Worm (Caenorhabditis elegans): ENCODE measurements around the gene fbxb-59.
A peak's percentile ranks its signal among the peaks of the same experiment; 100 is the strongest.

Gene fbxb-59

DNA sequence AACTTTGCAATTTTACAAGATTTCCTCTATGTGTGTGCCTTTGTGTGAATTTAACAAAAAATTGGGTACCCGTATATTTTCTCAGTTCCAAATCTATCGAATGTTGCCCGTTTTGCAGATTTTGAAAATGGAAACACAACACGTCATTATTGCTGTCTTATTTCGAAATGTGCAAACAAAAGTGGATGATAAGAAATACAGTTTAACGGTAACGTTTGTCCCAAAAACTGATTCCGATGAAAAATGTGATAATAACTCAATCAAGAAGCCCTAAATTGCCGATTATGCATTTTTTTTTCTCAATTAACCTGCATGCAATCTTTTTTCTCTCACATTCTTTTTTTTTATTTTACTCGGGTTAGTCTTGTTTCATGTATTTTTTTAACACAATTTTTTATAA lies 19.3 kb upstream of the fbxb-59 start:
- TF ChIP-seq nhr-102 (tag; optimal IDR thresholded peaks at IDR 0.05) (no peak), dmd-8 (GFP tag; IDR thresholded peaks at IDR 0.05) (no peak), daf-16 (GFP tag; optimal IDR thresholded peaks at IDR 0.05) (no peak), daf-16 (tag; optimal IDR thresholded peaks at IDR 0.05) (peak; percentile 69), zip-2 (tag; optimal IDR thresholded peaks at IDR 0.05) (no peak), dve-1 (tag; optimal IDR thresholded peaks at IDR 0.05; ENCODE audit: insufficient read depth) (peak; percentile 9), hmg-1.1 (GFP tag; IDR thresholded peaks at IDR 0.05) (no peak), mes-2 (tag; optimal IDR thresholded peaks at IDR 0.05; ENCODE audit: poor library complexity, severe bottlenecking) (peak; percentile 1), F44E2.7 (GFP tag; IDR thresholded peaks at IDR 0.05) (no peak), zfp-3 (GFP tag; conservative IDR thresholded peaks at IDR 0.05) (no peak), Y75B8A.6 (GFP tag; IDR thresholded peaks at IDR 0.05) (no peak), ama-1 (optimal IDR thresholded peaks at IDR 0.05) (no peak), ceh-62 (tag; optimal IDR thresholded peaks at IDR 0.05) (no peak), nhr-28 (tag; optimal IDR thresholded peaks at IDR 0.05) (peak; percentile 40), dmd-6 (GFP tag; IDR thresholded peaks at IDR 0.05) (peak; percentile 57; the same call in 1 of the 2 replicates), madf-5 (GFP tag; IDR thresholded peaks at IDR 0.05) (no peak), sdz-12 (GFP tag; optimal IDR thresholded peaks at IDR 0.05) (no peak), rbr-2 (tag; optimal IDR thresholded peaks at IDR 0.05) (no peak), php-3 (GFP tag; IDR thresholded peaks at IDR 0.05) (peak; percentile 56; the same call in 1 of the 2 replicates), hlh-11 (tag; optimal IDR thresholded peaks at IDR 0.05) (peak; percentile 22), pqm-1 (tag; optimal IDR thresholded peaks at IDR 0.05) (peak; percentile 91), Y48G9A.11 (GFP tag; IDR thresholded peaks at IDR 0.05) (no peak)

DNA sequence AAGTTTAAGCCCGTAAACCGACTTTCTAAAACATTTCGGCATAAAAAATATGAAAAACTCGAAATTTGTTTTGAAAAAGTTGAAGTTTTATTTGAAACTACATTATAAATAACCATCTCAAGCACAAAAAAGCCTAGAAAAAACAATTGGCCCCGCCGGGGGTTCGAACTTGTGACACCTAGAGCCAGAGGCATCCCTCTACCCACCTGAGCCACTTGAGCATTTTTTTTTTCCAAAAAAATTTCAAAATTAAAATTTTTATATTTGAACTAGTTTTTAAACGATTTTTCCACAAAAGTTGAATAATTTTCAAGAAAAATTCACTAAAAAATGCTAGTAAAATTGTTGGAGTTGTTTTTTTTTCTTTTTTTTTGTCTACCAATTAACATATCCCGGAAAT lies 17.7 kb upstream of the fbxb-59 start:
- TF ChIP-seq ZK337.2 (GFP tag; IDR thresholded peaks at IDR 0.05) (no peak), pqm-1 (tag; optimal IDR thresholded peaks at IDR 0.05) (no peak), Y75B8A.6 (GFP tag; IDR thresholded peaks at IDR 0.05) (no peak), rbr-2 (tag; optimal IDR thresholded peaks at IDR 0.05) (no peak), mdl-1 (tag; optimal IDR thresholded peaks at IDR 0.05) (no peak), lin-39 (tag; optimal IDR thresholded peaks at IDR 0.05) (no peak), F26F4.8 (GFP tag; conservative IDR thresholded peaks at IDR 0.05) (no peak), snpc-4 (tag; optimal IDR thresholded peaks at IDR 0.05) (no peak), set-16 (GFP tag; IDR thresholded peaks at IDR 0.05) (no peak)

DNA sequence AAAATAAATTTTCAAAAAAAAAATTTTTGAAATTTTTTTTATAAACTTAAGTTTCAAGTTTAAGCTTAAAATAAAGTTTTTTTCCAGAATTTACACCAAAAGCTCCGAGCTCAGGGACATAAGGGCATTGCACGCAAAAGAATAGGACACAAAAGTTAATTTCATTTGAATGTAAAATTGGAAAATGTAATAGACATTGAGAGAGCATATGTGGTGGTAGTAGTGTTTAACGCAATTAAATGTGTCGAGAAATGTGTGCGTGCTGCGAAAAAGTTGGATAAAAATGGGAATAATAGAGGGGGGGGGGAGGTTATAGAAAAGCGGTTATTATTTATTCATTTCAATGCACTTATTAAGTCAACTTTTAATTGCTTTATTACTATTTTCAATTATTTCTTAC lies 14.6 kb upstream of the fbxb-59 start:
- no peak for TF ChIP-seq snpc-4 (tag; optimal IDR thresholded peaks at IDR 0.05)
- TF ChIP-seq madf-9 (GFP tag; conservative IDR thresholded peaks at IDR 0.05) = no peak
- TF ChIP-seq mdl-1 (tag; optimal IDR thresholded peaks at IDR 0.05) = no peak

DNA sequence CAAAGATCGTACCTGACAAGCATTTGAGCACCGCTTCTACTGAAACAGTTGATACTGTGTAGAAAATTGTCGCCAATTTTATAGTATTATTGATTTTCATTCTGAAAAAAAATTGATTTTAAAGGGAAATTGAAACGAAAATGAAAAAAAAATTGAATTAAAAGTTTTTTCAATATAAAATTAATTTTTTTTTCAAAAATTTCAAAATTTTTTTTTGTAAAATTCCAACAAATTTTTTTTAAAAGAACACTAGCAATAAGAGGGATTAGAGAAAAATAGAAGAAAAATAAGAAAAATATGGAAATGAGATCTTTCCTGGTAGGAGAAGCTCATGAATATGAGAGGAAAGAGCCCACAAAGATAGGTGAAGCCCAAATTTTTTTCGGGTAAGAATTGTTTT lies 9.2 kb upstream of the fbxb-59 start, which contains the start of gene Y113G7B.11:
Y113G7B.11 (minus strand) TSS at position 101 of the 400 bp plus-strand sequence.
- TF ChIP-seq mdt-29 (GFP tag; IDR thresholded peaks at IDR 0.05) (no peak), tag-97 (GFP tag; IDR thresholded peaks at IDR 0.05) (no peak), F44E2.7 (GFP tag; IDR thresholded peaks at IDR 0.05) (no peak), dmd-8 (GFP tag; IDR thresholded peaks at IDR 0.05) (no peak), Y48G9A.11 (GFP tag; IDR thresholded peaks at IDR 0.05) (no peak), nhr-237 (tag; optimal IDR thresholded peaks at IDR 0.05) (no peak)

DNA sequence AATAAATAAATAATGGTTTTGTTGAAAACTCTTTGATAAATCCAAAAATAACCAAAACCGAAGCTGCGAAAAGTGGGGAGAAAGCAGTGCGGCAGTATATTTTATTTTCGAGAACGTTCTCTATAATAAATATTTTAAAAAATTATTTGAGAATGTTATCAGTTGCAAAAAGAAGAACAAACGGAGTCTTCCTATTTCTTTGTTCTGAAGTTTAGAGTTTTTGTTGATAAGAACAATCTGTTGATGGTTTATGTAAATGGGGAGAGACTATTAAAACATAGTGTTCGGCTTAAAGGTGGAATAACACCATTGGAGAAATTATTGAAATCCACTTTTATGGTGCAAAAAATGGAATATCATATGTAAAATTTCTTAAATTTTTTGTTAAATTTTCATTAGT lies 7.1 kb upstream of the fbxb-59 start:
- TF ChIP-seq ceh-44 (GFP tag; IDR thresholded peaks at IDR 0.05) (no peak), daf-16 (GFP tag; optimal IDR thresholded peaks at IDR 0.05) (no peak), daf-16 (tag; optimal IDR thresholded peaks at IDR 0.05) (peak; percentile 79), php-3 (GFP tag; IDR thresholded peaks at IDR 0.05) (no peak), zip-2 (tag; optimal IDR thresholded peaks at IDR 0.05) (no peak), snpc-4 (tag; optimal IDR thresholded peaks at IDR 0.05) (no peak), zip-11 (GFP tag; IDR thresholded peaks at IDR 0.05) (no peak)

Measured in whole organism, L4 larva.